Worm (Caenorhabditis elegans) whole organism, L4 larva: ENCODE data around the gene nlp-32.

Experiments
- ama-1 ChIP-seq: fragments of 150-350 bp; optimal IDR thresholded peaks from 2 replicates; lab custom pipeline; 2014; ENCODE audit warnings: inconsistent platforms, mixed read lengths
- ceh-20 ChIP-seq: fragments of 200-800 bp; sonication (Bioruptor generic); IDR thresholded peaks from 2 replicates; pipeline ENCODE4 v1.3.6; 2022; ENCODE audit warnings: missing genetic modification reagents, missing genetic modification characterization, missing compliant biosample characterization
- cey-2 ChIP-seq: sonication (generic microtip); optimal IDR thresholded peaks from 3 replicates; lab custom pipeline; 2017; ENCODE audit warnings: missing genetic modification characterization, mild to moderate bottlenecking, missing compliant biosample characterization, antibody characterized with exemption, borderline replicate concordance; ENCODE audit not compliant: insufficient read depth
- dpl-1 ChIP-seq: fragments of 150-350 bp; optimal IDR thresholded peaks from 2 replicates; lab custom pipeline; 2014; ENCODE audit warnings: missing biosample characterization, missing genetic modification reagents, missing genetic modification characterization
- mdl-1 ChIP-seq, 2 experiments: fragments of 150-350 bp in 1 of 2; sonication (generic microtip) in 1 of 2; optimal IDR thresholded peaks; 2 replicates each; lab custom pipeline; 2014 to 2017; ENCODE audit warnings: missing biosample characterization in 2 of 2, missing genetic modification characterization in 2 of 2
- nhr-237 ChIP-seq: sonication (generic microtip); optimal IDR thresholded peaks from 2 replicates; lab custom pipeline; 2017; ENCODE audit warnings: missing biosample characterization, missing genetic modification characterization
- saeg-2 ChIP-seq: fragments of 200-800 bp; sonication (Bioruptor generic); IDR thresholded peaks from 2 replicates; pipeline ENCODE4 v1.3.6; 2022; ENCODE audit warnings: missing genetic modification reagents, missing genetic modification characterization, missing compliant biosample characterization
- skn-1 ChIP-seq: fragments of 150-350 bp; optimal IDR thresholded peaks from 2 replicates; lab custom pipeline; 2014; ENCODE audit warnings: missing biosample characterization, missing genetic modification characterization
- snpc-4 ChIP-seq: fragments of 150-350 bp; optimal IDR thresholded peaks from 2 replicates; lab custom pipeline; 2014; ENCODE audit warnings: missing biosample characterization, missing genetic modification characterization
- zag-1 ChIP-seq: fragments of 150-350 bp; optimal IDR thresholded peaks from 2 replicates; lab custom pipeline; 2014; ENCODE audit warnings: missing biosample characterization, missing genetic modification characterization
- zip-11 ChIP-seq: fragments of 200-800 bp; sonication (Bioruptor generic); IDR thresholded peaks from 2 replicates; pipeline ENCODE4 v1.3.6; 2022; ENCODE audit warnings: missing genetic modification characterization, missing compliant biosample characterization
- zip-2 ChIP-seq: fragments of 150-350 bp; optimal IDR thresholded peaks from 2 replicates; lab custom pipeline; 2014; ENCODE audit warnings: missing biosample characterization, missing genetic modification characterization

DNA sequence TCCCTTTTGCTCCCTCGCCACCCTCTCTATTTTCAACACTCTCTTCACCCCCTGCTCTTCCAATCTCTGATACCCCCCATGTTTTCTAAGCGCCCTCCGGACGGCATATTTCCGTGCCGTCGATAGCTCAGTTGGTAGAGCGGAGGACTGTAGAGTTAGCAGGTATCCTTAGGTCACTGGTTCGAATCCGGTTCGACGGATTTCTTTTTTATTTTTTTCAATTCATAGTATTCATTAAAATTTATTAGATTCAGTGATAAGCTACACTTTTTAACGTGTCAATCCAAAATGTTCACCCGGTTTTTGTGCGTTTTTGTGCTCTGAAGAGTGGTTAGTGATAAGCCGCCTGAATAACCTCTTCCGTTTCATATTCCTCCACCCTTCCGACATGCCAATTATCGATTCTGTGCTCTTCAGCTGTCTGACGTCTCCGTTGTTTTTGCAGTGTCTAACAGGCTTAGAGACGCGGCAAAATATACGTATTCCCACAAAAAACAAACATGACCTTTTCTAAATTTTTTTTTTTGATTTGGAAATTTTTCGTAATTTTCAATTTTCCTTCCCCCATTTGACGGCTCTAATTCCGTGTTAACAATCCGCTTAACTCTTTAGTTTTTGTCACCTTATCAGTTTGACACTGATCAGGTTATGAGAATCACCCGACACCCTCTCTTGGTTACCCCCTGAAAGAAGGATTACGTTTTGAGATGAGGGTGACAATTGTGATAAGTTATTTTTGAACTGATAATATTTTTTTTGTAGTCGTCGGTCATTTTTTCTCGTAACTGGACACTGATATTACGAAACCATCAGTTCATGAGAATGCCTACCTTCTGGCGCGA lies 49.1 kb upstream of the nlp-32 start:
- TF ChIP-seq dpl-1: no peak
- TF ChIP-seq ceh-20 (GFP tag; lab: Robert Waterston, UW): peak; percentile 59; the same call in 1 of the 2 replicates
- TF ChIP-seq mdl-1 (tag; optimal IDR thresholded peaks at IDR 0.05; lab: Kevin White, UChicago): no peak
- no peak for TF ChIP-seq cey-2 (tag; lab: Kevin White, UChicago)
- no peak for TF ChIP-seq zip-11 (GFP tag; lab: Robert Waterston, UW)
- TF ChIP-seq snpc-4: no peak
- no peak for TF ChIP-seq skn-1 (tag; lab: Kevin White, UChicago)
- TF ChIP-seq zip-2 (tag; lab: Kevin White, UChicago): no peak
- TF ChIP-seq saeg-2 (GFP tag; lab: Robert Waterston, UW): 0 out of 2 replicates have a peak, but pooled peaks have one; percentile 42
- TF ChIP-seq ama-1 (lab: Kevin White, UChicago): no peak
- TF ChIP-seq nhr-237: no peak
- no peak for TF ChIP-seq zag-1 (tag; lab: Kevin White, UChicago)
